Worm (Caenorhabditis elegans): ENCODE data around the gene pals-25.

Gene pals-25

DNA sequence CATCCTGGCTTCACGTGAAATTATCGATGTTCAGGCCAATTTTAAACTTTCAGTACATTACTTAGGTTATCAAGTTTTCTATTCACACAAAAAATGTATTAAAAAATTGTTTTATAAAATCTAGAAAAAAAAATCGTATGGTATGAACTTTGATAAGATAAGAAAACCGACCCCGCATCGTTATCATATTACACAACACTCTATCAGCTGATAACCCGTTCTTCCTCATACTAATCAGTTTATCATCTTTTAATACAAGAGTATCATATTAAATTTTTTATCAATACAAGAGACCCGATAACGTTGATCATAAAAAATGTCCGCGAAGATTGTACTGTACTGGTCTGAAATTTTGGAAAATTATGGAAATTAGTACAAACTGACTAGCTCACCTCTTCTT lies 19.9 kb downstream of the pals-25 start:
- TF ChIP-seq let-607 (tag; optimal IDR thresholded peaks at IDR 0.05) (no peak), nhr-90 (tag; optimal IDR thresholded peaks at IDR 0.05) (no peak), rpc-1 (optimal IDR thresholded peaks at IDR 0.05) (no peak), rpc-1 (tag; optimal IDR thresholded peaks at IDR 0.05) (no peak), lsl-1 (GFP tag; optimal IDR thresholded peaks at IDR 0.05) (no peak), sptf-2 (GFP tag; optimal IDR thresholded peaks at IDR 0.05) (no peak), K11D2.4 (GFP tag; IDR thresholded peaks at IDR 0.05) (no peak), ets-4 (GFP tag; optimal IDR thresholded peaks at IDR 0.05) (peak; percentile 19), ztf-6 (GFP tag; IDR thresholded peaks at IDR 0.05) (no peak), F57A8.1 (GFP tag; optimal IDR thresholded peaks at IDR 0.05) (no peak), F39B2.1 (GFP tag; IDR thresholded peaks at IDR 0.05) (no peak), cebp-2 (GFP tag; IDR thresholded peaks at IDR 0.05) (no peak), zim-3 (tag; optimal IDR thresholded peaks at IDR 0.05) (no peak), lin-54 (GFP tag; optimal IDR thresholded peaks at IDR 0.05) (no peak), gei-17 (GFP tag; optimal IDR thresholded peaks at IDR 0.05) (no peak), ztf-26 (tag; optimal IDR thresholded peaks at IDR 0.05) (no peak), tbp1 (GFP tag; optimal IDR thresholded peaks at IDR 0.05) (peak; percentile 5), F37B4.10 (GFP tag; IDR thresholded peaks at IDR 0.05) (no peak), egl-44 (GFP tag; IDR thresholded peaks at IDR 0.05) (no peak), ztf-22 (GFP tag; optimal IDR thresholded peaks at IDR 0.05) (peak; percentile 52), Y67H2A.10 (GFP tag; conservative IDR thresholded peaks at IDR 0.05) (no peak), hmg-1.2 (GFP tag; IDR thresholded peaks at IDR 0.05) (no peak), C06A6.2 (GFP tag; conservative IDR thresholded peaks at IDR 0.05) (no peak), somi-1 (GFP tag; optimal IDR thresholded peaks at IDR 0.05) (no peak), lag-1 (GFP tag; IDR thresholded peaks at IDR 0.05) (no peak), mxl-1 (tag; optimal IDR thresholded peaks at IDR 0.05) (no peak), snpc-4 (GFP tag; optimal IDR thresholded peaks at IDR 0.05) (no peak), snpc-4 (tag; optimal IDR thresholded peaks at IDR 0.05) (no peak), hmg-20 (GFP tag; IDR thresholded peaks at IDR 0.05) (no peak), tlf-1 (GFP tag; optimal IDR thresholded peaks at IDR 0.05) (no peak), hlh-26 (GFP tag; conservative IDR thresholded peaks at IDR 0.05) (no peak), F57C9.4 (tag; optimal IDR thresholded peaks at IDR 0.05) (no peak), ZK185.1 (tag; optimal IDR thresholded peaks at IDR 0.05; ENCODE audit: poor library complexity, severe bottlenecking) (no peak), atf-7 (tag; optimal IDR thresholded peaks at IDR 0.05) (peak; percentile 40), nhr-80 (tag; optimal IDR thresholded peaks at IDR 0.05) (peak; percentile 96), chd-7 (tag; optimal IDR thresholded peaks at IDR 0.05) (no peak)

DNA sequence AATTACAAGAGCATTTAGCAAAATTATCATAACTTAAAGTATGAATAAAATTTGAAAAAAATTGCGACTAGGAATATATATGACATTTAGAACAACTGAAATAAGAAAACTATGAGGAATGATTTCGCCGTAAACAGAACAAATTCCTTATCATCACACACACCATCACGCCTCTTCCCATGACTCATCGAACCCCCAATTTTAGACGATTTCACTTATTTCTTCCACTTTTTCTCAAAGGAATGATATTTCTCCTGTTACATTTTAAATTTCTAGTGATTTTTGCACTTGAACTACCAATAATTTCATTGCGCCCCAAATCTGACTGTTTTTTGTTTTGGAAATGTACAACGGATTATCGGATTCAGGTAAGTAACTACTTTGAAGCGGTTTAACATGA lies 22.4 kb downstream of the pals-25 start, which contains the start of the genes zig-13 and ver-1:
zig-13 (minus strand) TSS at position 101 of the 400 bp plus-strand sequence.
ver-1 (plus strand) TSS at position 180 of the 400 bp plus-strand sequence.
- TF ChIP-seq snpc-4 (GFP tag; optimal IDR thresholded peaks at IDR 0.05) = no peak
- no peak for TF ChIP-seq snpc-4 (tag; optimal IDR thresholded peaks at IDR 0.05)
- no peak for TF ChIP-seq ZK185.1 (tag; optimal IDR thresholded peaks at IDR 0.05; ENCODE audit: poor library complexity, severe bottlenecking)
- TF ChIP-seq hrde-1 (tag; optimal IDR thresholded peaks at IDR 0.05; ENCODE audit: borderline replicate concordance) = no peak
- no peak for TF ChIP-seq F23B12.7 (tag; optimal IDR thresholded peaks at IDR 0.05; ENCODE audit: insufficient read depth)
- no peak for TF ChIP-seq T26A5.8 (tag; optimal IDR thresholded peaks at IDR 0.05)
- no peak for TF ChIP-seq akir-1 (GFP tag; optimal IDR thresholded peaks at IDR 0.05)
- no peak for TF ChIP-seq nfyb-1 (GFP tag; IDR thresholded peaks at IDR 0.05)
